Worm (Caenorhabditis elegans) whole organism, midembryonic: ENCODE measurements around the gene F54D8.6.
A peak's percentile ranks its signal among the peaks of the same experiment; 100 is the strongest.
"Not testable (repeated sequence)": the region's sequence is repeated elsewhere in the genome, so short reads cannot be mapped to it uniquely, and the experiment has no call there.

Experiments used
- T22C8.4 ChIP-seq: fragments of 200-800 bp; sonication (Bioruptor generic); IDR thresholded peaks from 2 replicates; pipeline ENCODE4 v1.3.6; 2022; ENCODE audit warnings: missing genetic modification characterization, missing compliant biosample characterization
- cog-1 ChIP-seq: sonication (generic microtip); optimal IDR thresholded peaks from 2 replicates; lab custom pipeline; 2016; ENCODE audit warnings: missing genetic modification characterization, missing compliant biosample characterization
- flt-1 ChIP-seq: fragments of 200-800 bp; sonication (Bioruptor generic); IDR thresholded peaks from 2 replicates; pipeline ENCODE4 v1.3.6; 2022; ENCODE audit warnings: missing genetic modification characterization, missing compliant biosample characterization
- klf-2 ChIP-seq: fragments of 200-800 bp; sonication (Bioruptor generic); conservative IDR thresholded peaks from 2 replicates; pipeline ENCODE4 v1.3.6; 2022; ENCODE audit warnings: missing genetic modification reagents, missing genetic modification characterization, missing compliant biosample characterization
- med-1 ChIP-seq: sonication (generic microtip); optimal IDR thresholded peaks from 2 replicates; lab custom pipeline; 2017; ENCODE audit warnings: missing genetic modification characterization, mild to moderate bottlenecking, missing compliant biosample characterization, antibody characterized with exemption, missing genetic modification reagents; ENCODE audit not compliant: insufficient read depth
- ref-1 ChIP-seq: fragments of 200-800 bp; sonication (Bioruptor generic); conservative IDR thresholded peaks from 2 replicates; pipeline ENCODE4 v1.3.6; 2022; ENCODE audit warnings: missing genetic modification reagents, missing genetic modification characterization, missing compliant biosample characterization
- tab-1 ChIP-seq: fragments of 200-800 bp; sonication (Bioruptor generic); IDR thresholded peaks from 2 replicates; pipeline ENCODE4 v1.3.6; 2022; ENCODE audit warnings: missing genetic modification characterization, missing compliant biosample characterization
- ztf-23 ChIP-seq: fragments of 200-800 bp; sonication (Bioruptor generic); IDR thresholded peaks from 2 replicates; pipeline ENCODE4 v1.3.6; 2022; ENCODE audit warnings: missing genetic modification reagents, missing genetic modification characterization, missing compliant biosample characterization
- ztf-29 ChIP-seq: fragments of 200-800 bp; sonication (Bioruptor generic); IDR thresholded peaks from 2 replicates; pipeline ENCODE4 v1.3.6; 2022; ENCODE audit warnings: missing genetic modification reagents, missing genetic modification characterization, missing compliant biosample characterization

The F54D8.6 gene

ce11 chrIII:5102616-5103015, at the start of gene F54D8.6:
Gene F54D8.6, plus strand, starts transcription at chrIII:5102985.
- TF ChIP-seq ztf-23 (GFP tag; lab: Robert Waterston, UW) (no peak), klf-2 (no peak), med-1 (no peak), tab-1 (GFP tag; lab: Robert Waterston, UW) (no peak), ztf-29 (GFP tag; lab: Robert Waterston, UW) (no peak), T22C8.4 (no peak), ref-1 (GFP tag; lab: Robert Waterston, UW) (no peak), cog-1 (tag; lab: Kevin White, UChicago) (no peak), flt-1 (GFP tag; lab: Robert Waterston, UW) (no peak)

ce11 chrIII:5053541-5053940, 49.2 kb upstream of the F54D8.6 start, which contains the start of gene C45G9.8:
Gene C45G9.8, minus strand, starts transcription at chrIII:5053641.
- TF ChIP-seq ztf-23 (GFP tag; lab: Robert Waterston, UW) (no peak), ref-1 (GFP tag; lab: Robert Waterston, UW) (no peak), flt-1 (GFP tag; lab: Robert Waterston, UW) (no peak), tab-1 (GFP tag; lab: Robert Waterston, UW) (no peak), cog-1 (tag; lab: Kevin White, UChicago) (no peak), med-1 (no peak), ztf-29 (GFP tag; lab: Robert Waterston, UW) (no peak), klf-2 (no peak)

- not testable (repeated sequence) for TF ChIP-seq T22C8.4; med-1; ztf-23 (GFP tag; lab: Robert Waterston, UW)
These were observed 47.1 kb upstream of the F54D8.6 start, which contains the start of gene C45G9.9 for ce11 chrIII:5055709-5056108. Gene C45G9.9, minus strand, starts transcription at chrIII:5055809.

DNA sequence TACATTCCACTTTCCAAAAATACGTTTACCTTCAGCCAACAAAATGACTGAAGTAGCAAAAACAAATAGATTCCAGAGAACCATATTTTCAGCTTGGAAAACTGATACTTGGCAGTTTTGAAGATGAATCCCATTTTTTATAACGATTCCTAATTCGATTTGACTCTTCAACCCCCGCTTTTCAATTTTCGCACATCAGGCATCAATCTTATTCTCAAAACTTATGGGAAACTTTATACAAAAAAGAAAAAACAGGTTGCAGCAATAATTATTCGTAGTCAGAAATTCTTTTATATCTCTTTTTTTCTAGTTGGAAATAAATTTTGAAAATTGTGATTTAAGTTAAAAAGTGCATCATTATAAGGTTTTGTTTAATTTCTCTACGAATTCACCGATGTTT, 41.0 kb upstream of the F54D8.6 start, which contains the start of gene C45G9.10:
TSS of gene C45G9.10 (minus strand) at position 101 of the 400 bp plus-strand sequence.
- TF ChIP-seq ztf-29 (GFP tag; lab: Robert Waterston, UW), result no peak
- no peak for TF ChIP-seq tab-1 (GFP tag; lab: Robert Waterston, UW)
- TF ChIP-seq ztf-23 (GFP tag; lab: Robert Waterston, UW), result no peak
- TF ChIP-seq klf-2, result no peak
- no peak for TF ChIP-seq ref-1 (GFP tag; lab: Robert Waterston, UW)
- no peak for TF ChIP-seq flt-1 (GFP tag; lab: Robert Waterston, UW)
- TF ChIP-seq T22C8.4, result no peak
- TF ChIP-seq cog-1 (tag; lab: Kevin White, UChicago), result no peak
- TF ChIP-seq med-1, result no peak

- not testable (repeated sequence) for TF ChIP-seq ztf-23, flt-1, ref-1 (GFP tag; lab: Robert Waterston, UW)
These were observed 40.4 kb upstream of the F54D8.6 start, which contains the start of gene C45G9.4 for ce11 chrIII:5062406-5062805. Gene C45G9.4, plus strand, starts transcription at chrIII:5062706.

ce11 chrIII:5068675-5069233, 34.0 kb upstream of the F54D8.6 start, which contains the start of the genes C45G9.11 and C45G9.2:
Gene C45G9.11, minus strand, starts transcription at chrIII:5068725.
Gene C45G9.2, plus strand, starts transcription at chrIII:5069066.
- TF ChIP-seq ztf-23 (GFP tag; lab: Robert Waterston, UW) (peak; percentile 74), flt-1 (GFP tag; lab: Robert Waterston, UW) (peak; percentile 61), ztf-29 (GFP tag; lab: Robert Waterston, UW) (no peak), cog-1 (tag; lab: Kevin White, UChicago) (peak; percentile 62)

DNA sequence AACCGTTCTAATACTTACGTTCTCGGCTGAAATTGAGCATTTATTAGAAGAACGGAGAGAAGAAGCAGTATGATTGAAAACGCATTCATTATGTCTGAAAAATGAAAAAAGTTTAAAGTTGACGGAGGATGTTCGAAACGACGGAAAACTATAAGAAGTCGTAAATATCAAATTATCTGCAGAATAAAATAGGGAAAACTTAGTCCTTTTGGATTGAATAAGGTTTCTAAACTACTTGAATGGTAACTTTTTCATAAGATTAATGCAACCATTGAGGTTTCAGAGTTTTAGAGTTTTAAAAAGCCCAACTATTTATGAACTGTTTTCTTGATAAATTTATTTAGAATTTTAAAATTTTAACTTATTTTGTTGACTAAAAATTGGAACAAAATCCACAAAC, 31.3 kb upstream of the F54D8.6 start, which contains the start of gene C45G9.12:
TSS of gene C45G9.12 (minus strand) at position 101 of the 400 bp plus-strand sequence.
- TF ChIP-seq flt-1 (GFP tag; lab: Robert Waterston, UW), result no peak
- no peak for TF ChIP-seq tab-1 (GFP tag; lab: Robert Waterston, UW)
- TF ChIP-seq ref-1 (GFP tag; lab: Robert Waterston, UW), result no peak
- TF ChIP-seq klf-2, result no peak

DNA sequence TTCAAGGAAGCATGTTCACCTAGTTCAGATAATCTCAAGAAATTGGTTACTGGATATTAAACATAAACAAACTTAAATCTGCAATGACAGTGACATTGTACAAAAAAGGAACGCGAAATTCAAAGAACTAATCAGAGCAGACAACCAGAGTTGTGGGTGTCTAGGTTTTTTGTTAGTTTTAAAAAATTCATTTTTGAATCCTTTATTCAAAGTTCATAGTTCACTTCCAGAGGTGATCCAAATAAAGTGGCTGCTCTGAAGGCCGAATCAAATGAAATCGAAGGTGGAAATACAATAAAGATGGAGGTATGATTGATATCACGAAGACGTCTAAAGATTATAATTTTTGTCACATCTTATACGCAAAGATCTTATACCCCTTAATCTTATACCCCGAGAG, 28.4 kb upstream of the F54D8.6 start, which contains the start of gene ttbk-6:
TSS of gene ttbk-6 (plus strand) at position 301 of the 400 bp plus-strand sequence.
- TF ChIP-seq cog-1 (tag; lab: Kevin White, UChicago), result no peak

- TF ChIP-seq cog-1 (tag; lab: Kevin White, UChicago) (no peak), ztf-23 (GFP tag; lab: Robert Waterston, UW) (no peak), ztf-29 (GFP tag; lab: Robert Waterston, UW) (no peak), flt-1 (GFP tag; lab: Robert Waterston, UW) (no peak), tab-1 (GFP tag; lab: Robert Waterston, UW) (no peak), klf-2 (no peak), med-1 (no peak), T22C8.4 (no peak), ref-1 (GFP tag; lab: Robert Waterston, UW) (no peak)
These were observed 26.2 kb upstream of the F54D8.6 start for ce11 chrIII:5076569-5076968.

DNA sequence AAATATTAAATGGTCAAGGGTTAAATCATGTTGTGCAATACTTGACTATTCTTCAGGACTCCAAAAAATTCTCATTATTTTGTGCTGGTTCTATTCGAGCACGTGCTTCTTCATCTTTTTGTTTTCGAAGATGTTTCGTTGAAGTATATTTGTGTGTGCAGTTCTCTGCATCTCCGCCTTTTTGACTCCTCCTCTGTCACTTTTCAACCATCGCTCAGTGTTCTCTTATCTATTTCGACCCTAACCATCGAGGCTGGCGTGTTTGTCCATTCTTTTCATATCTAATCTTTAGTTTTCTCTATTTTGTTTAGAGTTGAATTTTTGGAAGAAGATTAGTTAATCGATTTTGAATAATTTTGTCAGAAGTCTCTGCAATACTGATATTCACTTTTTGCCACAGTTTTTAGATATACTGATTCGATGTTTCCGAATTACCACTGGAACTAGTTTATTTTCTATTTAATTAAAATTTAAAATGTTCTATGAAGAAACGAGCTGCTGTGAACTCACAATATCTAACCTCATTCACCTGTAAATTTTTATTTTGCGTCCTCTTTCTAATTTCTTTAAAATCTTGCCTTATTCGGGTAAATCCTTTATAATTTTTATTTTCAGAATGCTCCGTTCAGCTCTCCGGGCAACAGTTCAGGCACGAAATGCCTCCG, 25.5 kb upstream of the F54D8.6 start, which contains the start of gene alh-1:
TSS of gene alh-1 (plus strand) at position 615 of the 665 bp plus-strand sequence.
- no peak for TF ChIP-seq tab-1 (GFP tag; lab: Robert Waterston, UW)
- no peak for TF ChIP-seq ztf-29 (GFP tag; lab: Robert Waterston, UW)
- TF ChIP-seq flt-1 (GFP tag; lab: Robert Waterston, UW), result no peak
- TF ChIP-seq med-1, result no peak
- no peak for TF ChIP-seq T22C8.4
- no peak for TF ChIP-seq ref-1 (GFP tag; lab: Robert Waterston, UW)
- no peak for TF ChIP-seq klf-2
- no peak for TF ChIP-seq ztf-23 (GFP tag; lab: Robert Waterston, UW)
- no peak for TF ChIP-seq cog-1 (tag; lab: Kevin White, UChicago)
